Worm (Caenorhabditis elegans) whole organism, L4 larva: ENCODE results near the gene F25B3.5.
A peak's percentile ranks its signal among the peaks of the same experiment; 100 is the strongest.

Source experiments
- D1046.2 ChIP-seq: fragments of 200-800 bp; sonication (Bioruptor generic); IDR thresholded peaks from 2 replicates; pipeline ENCODE4 v1.3.6; 2022; ENCODE audit warnings: missing genetic modification characterization, missing compliant biosample characterization
- F10B5.3 ChIP-seq: sonication (generic microtip); optimal IDR thresholded peaks from 2 replicates; lab custom pipeline; 2016; ENCODE audit warnings: mild to moderate bottlenecking, missing genetic modification characterization, missing compliant biosample characterization
- F37D6.2 ChIP-seq: sonication (generic microtip); optimal IDR thresholded peaks from 2 replicates; lab custom pipeline; 2016; ENCODE audit warnings: mild to moderate bottlenecking, missing genetic modification characterization, missing compliant biosample characterization
- F49E8.2 ChIP-seq: sonication (generic microtip); optimal IDR thresholded peaks from 2 replicates; lab custom pipeline; 2016; ENCODE audit warnings: missing compliant biosample characterization, mild to moderate bottlenecking, missing genetic modification characterization, borderline replicate concordance
- Y75B8A.6 ChIP-seq: fragments of 200-800 bp; sonication (Bioruptor generic); IDR thresholded peaks from 2 replicates; pipeline ENCODE4 v1.3.6; 2022; ENCODE audit warnings: missing genetic modification reagents, missing genetic modification characterization, missing compliant biosample characterization
- ZK337.2 ChIP-seq: fragments of 200-800 bp; sonication (Bioruptor generic); IDR thresholded peaks from 2 replicates; pipeline ENCODE4 v1.3.6; 2022; ENCODE audit warnings: missing genetic modification reagents, missing genetic modification characterization, missing compliant biosample characterization
- ZK546.5 ChIP-seq, 2 experiments: sonication (generic microtip); optimal IDR thresholded peaks; 2 replicates each; lab custom pipeline; 2017; ENCODE audit warnings: missing biosample characterization in 2 of 2, missing genetic modification characterization in 2 of 2
- aly-2 ChIP-seq: sonication (generic microtip); optimal IDR thresholded peaks from 2 replicates; lab custom pipeline; 2018; ENCODE audit warnings: missing biosample characterization, missing genetic modification characterization
- ama-1 ChIP-seq: fragments of 150-350 bp; optimal IDR thresholded peaks from 2 replicates; lab custom pipeline; 2014; ENCODE audit warnings: inconsistent platforms, mixed read lengths
- attf-4 ChIP-seq: sonication (generic microtip); optimal IDR thresholded peaks from 3 replicates; lab custom pipeline; 2017; ENCODE audit warnings: missing biosample characterization, missing genetic modification characterization
- ceh-44 ChIP-seq: fragments of 200-800 bp; sonication (Bioruptor generic); IDR thresholded peaks from 2 replicates; pipeline ENCODE4 v1.3.6; 2022; ENCODE audit warnings: missing genetic modification reagents, missing genetic modification characterization, missing compliant biosample characterization
- ceh-82 ChIP-seq: sonication (generic microtip); optimal IDR thresholded peaks from 2 replicates; lab custom pipeline; 2017; ENCODE audit warnings: missing biosample characterization, missing genetic modification characterization
- cey-2 ChIP-seq: sonication (generic microtip); optimal IDR thresholded peaks from 3 replicates; lab custom pipeline; 2017; ENCODE audit warnings: missing genetic modification characterization, mild to moderate bottlenecking, missing compliant biosample characterization, antibody characterized with exemption, borderline replicate concordance; ENCODE audit not compliant: insufficient read depth
- ctbp-1 ChIP-seq: fragments of 200-800 bp; sonication (Bioruptor generic); IDR thresholded peaks from 2 replicates; pipeline ENCODE4 v1.3.6; 2022; ENCODE audit warnings: missing genetic modification reagents, missing genetic modification characterization, missing compliant biosample characterization
- daf-12 ChIP-seq: fragments of 150-350 bp; optimal IDR thresholded peaks from 2 replicates; lab custom pipeline; 2014; ENCODE audit warnings: missing biosample characterization, missing genetic modification reagents, missing genetic modification characterization
- daf-8 ChIP-seq: fragments of 200-800 bp; sonication (Bioruptor generic); IDR thresholded peaks from 2 replicates; pipeline ENCODE4 v1.3.6; 2022; ENCODE audit warnings: missing genetic modification characterization, missing compliant biosample characterization
- dmd-8 ChIP-seq: fragments of 200-800 bp; sonication (Bioruptor generic); IDR thresholded peaks from 2 replicates; pipeline ENCODE4 v1.3.6; 2022; ENCODE audit warnings: missing genetic modification characterization, missing compliant biosample characterization
- dmd-9 ChIP-seq: fragments of 200-800 bp; sonication (Bioruptor generic); IDR thresholded peaks from 2 replicates; pipeline ENCODE4 v1.3.6; 2022; ENCODE audit warnings: missing genetic modification reagents, missing genetic modification characterization, missing compliant biosample characterization
- duxl-1 ChIP-seq: sonication (generic microtip); optimal IDR thresholded peaks from 2 replicates; lab custom pipeline; 2016; ENCODE audit warnings: mild to moderate bottlenecking, missing genetic modification characterization, moderate library complexity, missing compliant biosample characterization; ENCODE audit not compliant: poor library complexity
- egl-27 ChIP-seq: sonication (generic microtip); optimal IDR thresholded peaks from 3 replicates; lab custom pipeline; 2017; ENCODE audit warnings: missing biosample characterization, missing genetic modification reagents, missing genetic modification characterization
- fkh-10 ChIP-seq: fragments of 150-350 bp; optimal IDR thresholded peaks from 2 replicates; lab custom pipeline; 2014; ENCODE audit warnings: missing biosample characterization, missing genetic modification reagents, missing genetic modification characterization
- gei-8 ChIP-seq: fragments of 200-800 bp; sonication (Bioruptor generic); optimal IDR thresholded peaks from 2 replicates; lab custom pipeline; 2018; ENCODE audit warnings: mild to moderate bottlenecking, missing genetic modification characterization, missing compliant biosample characterization
- hlh-11 ChIP-seq: fragments of 200-800 bp; sonication (Bioruptor generic); optimal IDR thresholded peaks from 2 replicates; lab custom pipeline; 2018; ENCODE audit warnings: mild to moderate bottlenecking, missing genetic modification characterization, missing compliant biosample characterization
- hlh-30 ChIP-seq: sonication (generic microtip); optimal IDR thresholded peaks from 2 replicates; lab custom pipeline; 2017; ENCODE audit warnings: antibody characterized with exemption, mild to moderate bottlenecking, missing genetic modification characterization, missing compliant biosample characterization; ENCODE audit not compliant: insufficient read depth
- hmg-1.1 ChIP-seq: fragments of 200-800 bp; sonication (Bioruptor generic); IDR thresholded peaks from 2 replicates; pipeline ENCODE4 v1.3.6; 2022; ENCODE audit warnings: missing genetic modification reagents, missing genetic modification characterization, missing compliant biosample characterization
- lim-7 ChIP-seq: fragments of 200-800 bp; sonication (Bioruptor generic); IDR thresholded peaks from 2 replicates; pipeline ENCODE4 v1.3.6; 2022; ENCODE audit warnings: missing genetic modification characterization, missing compliant biosample characterization
- lin-13 ChIP-seq: fragments of 150-350 bp; optimal IDR thresholded peaks from 2 replicates; lab custom pipeline; 2014; ENCODE audit warnings: missing biosample characterization, missing genetic modification reagents, missing genetic modification characterization
- lin-15B ChIP-seq: fragments of 150-350 bp; sonication (generic microtip); optimal IDR thresholded peaks from 3 replicates; lab custom pipeline; 2014; ENCODE audit warnings: missing biosample characterization, missing genetic modification characterization
- lin-29 ChIP-seq: fragments of 200-800 bp; sonication (Bioruptor generic); IDR thresholded peaks from 2 replicates; pipeline ENCODE4 v1.3.6; 2022; ENCODE audit warnings: missing genetic modification reagents, missing genetic modification characterization, missing compliant biosample characterization
- lsy-2 ChIP-seq, 2 experiments: fragments of 150-350 bp in 1 of 2; sonication (generic microtip) in 1 of 2; optimal IDR thresholded peaks; 2 replicates each; lab custom pipeline; 2014 to 2017; ENCODE audit warnings: missing biosample characterization in 2 of 2, missing genetic modification characterization in 2 of 2
- madf-9 ChIP-seq: fragments of 200-800 bp; sonication (Bioruptor generic); conservative IDR thresholded peaks from 2 replicates; pipeline ENCODE4 v1.3.6; 2022; ENCODE audit warnings: missing genetic modification reagents, missing genetic modification characterization, missing compliant biosample characterization
- mdl-1 ChIP-seq, 2 experiments: fragments of 150-350 bp in 1 of 2; sonication (generic microtip) in 1 of 2; optimal IDR thresholded peaks; 2 replicates each; lab custom pipeline; 2014 to 2017; ENCODE audit warnings: missing biosample characterization in 2 of 2, missing genetic modification characterization in 2 of 2
- mep-1 ChIP-seq: fragments of 150-350 bp; sonication (generic microtip); optimal IDR thresholded peaks from 3 replicates; lab custom pipeline; 2014; ENCODE audit warnings: missing biosample characterization, missing genetic modification characterization
- mes-2 ChIP-seq: sonication (generic microtip); optimal IDR thresholded peaks from 2 replicates; lab custom pipeline; 2016; ENCODE audit warnings: missing genotype, mild to moderate bottlenecking, missing genetic modification characterization, missing compliant biosample characterization; ENCODE audit not compliant: poor library complexity, severe bottlenecking
- mxl-2 ChIP-seq: fragments of 200-800 bp; sonication (Bioruptor generic); conservative IDR thresholded peaks from 2 replicates; pipeline ENCODE4 v1.3.6; 2022; ENCODE audit warnings: missing genetic modification reagents, missing genetic modification characterization, missing compliant biosample characterization
- nhr-102 ChIP-seq: sonication (generic microtip); optimal IDR thresholded peaks from 2 replicates; lab custom pipeline; 2016; ENCODE audit warnings: mild to moderate bottlenecking, missing genetic modification characterization, moderate library complexity, missing compliant biosample characterization
- nhr-11 ChIP-seq: fragments of 150-350 bp; optimal IDR thresholded peaks from 2 replicates; lab custom pipeline; 2014; ENCODE audit warnings: missing biosample characterization, missing genetic modification characterization
- nhr-237 ChIP-seq: sonication (generic microtip); optimal IDR thresholded peaks from 2 replicates; lab custom pipeline; 2017; ENCODE audit warnings: missing biosample characterization, missing genetic modification characterization
- nhr-42 ChIP-seq: fragments of 200-800 bp; sonication (Bioruptor generic); IDR thresholded peaks from 2 replicates; pipeline ENCODE4 v1.3.6; 2022; ENCODE audit warnings: missing genetic modification characterization, missing compliant biosample characterization
- nhr-48 ChIP-seq: sonication (generic microtip); optimal IDR thresholded peaks from 2 replicates; lab custom pipeline; 2016; ENCODE audit warnings: mild to moderate bottlenecking, missing genetic modification characterization, missing compliant biosample characterization
- sdz-12 ChIP-seq: fragments of 200-800 bp; sonication (Bioruptor generic); optimal IDR thresholded peaks from 2 replicates; lab custom pipeline; 2018; ENCODE audit warnings: mild to moderate bottlenecking, missing genetic modification characterization, missing compliant biosample characterization
- spr-1 ChIP-seq: sonication (generic microtip); optimal IDR thresholded peaks from 2 replicates; lab custom pipeline; 2016; ENCODE audit warnings: mild to moderate bottlenecking, missing genetic modification characterization, missing compliant biosample characterization
- tra-1 ChIP-seq: fragments of 200-800 bp; sonication (Bioruptor generic); IDR thresholded peaks from 2 replicates; pipeline ENCODE4 v1.3.6; 2022; ENCODE audit warnings: missing genetic modification reagents, missing genetic modification characterization, missing compliant biosample characterization
- unc-130 ChIP-seq: sonication (generic microtip); optimal IDR thresholded peaks from 2 replicates; lab custom pipeline; 2016; ENCODE audit warnings: missing genetic modification reagents, missing genetic modification characterization, missing compliant biosample characterization
- unc-39 ChIP-seq: sonication (generic microtip); optimal IDR thresholded peaks from 2 replicates; lab custom pipeline; 2017; ENCODE audit warnings: missing biosample characterization, missing genetic modification characterization
- unc-62 ChIP-seq, 3 experiments: fragments of 150-350 bp in 1 of 3; sonication (generic microtip); optimal IDR thresholded peaks in 2 of 3; peaks in 1 of 3; 1 replicate in 1 of 3; 2 replicates in 2 of 3; lab custom pipeline; 2014 to 2017; ENCODE audit warnings: missing biosample characterization in 3 of 3, missing genetic modification characterization in 3 of 3, missing genetic modification reagents in 3 of 3, missing genotype in 1 of 3
- zag-1 ChIP-seq: fragments of 150-350 bp; optimal IDR thresholded peaks from 2 replicates; lab custom pipeline; 2014; ENCODE audit warnings: missing biosample characterization, missing genetic modification characterization
- zfp-3 ChIP-seq: fragments of 200-800 bp; sonication (Bioruptor generic); conservative IDR thresholded peaks from 2 replicates; pipeline ENCODE4 v1.3.6; 2022; ENCODE audit warnings: missing genetic modification reagents, missing genetic modification characterization, missing compliant biosample characterization
- zip-2 ChIP-seq: fragments of 150-350 bp; optimal IDR thresholded peaks from 2 replicates; lab custom pipeline; 2014; ENCODE audit warnings: missing biosample characterization, missing genetic modification characterization

Gene F25B3.5

DNA sequence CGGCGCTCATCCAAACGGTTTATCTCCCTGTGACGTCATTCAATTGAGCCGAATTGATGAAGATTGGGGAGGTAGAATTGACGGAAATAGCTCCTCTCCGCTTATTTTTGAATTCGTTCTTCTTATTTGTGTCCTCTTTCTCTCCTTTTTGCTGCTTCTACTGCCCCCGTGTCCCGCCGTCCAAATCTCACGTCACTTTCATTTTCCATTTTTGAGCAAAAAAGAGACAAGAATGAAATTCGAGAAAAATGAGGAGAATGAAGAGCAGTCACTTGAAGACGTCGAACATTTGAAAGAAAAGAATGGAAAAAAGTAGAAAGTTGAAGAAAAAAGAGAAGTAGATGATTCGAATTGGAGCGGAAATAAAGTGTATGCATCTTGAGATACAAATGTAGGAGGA, 6.5 kb downstream of the F25B3.5 start:
- TF ChIP-seq fkh-10 = peak; percentile 34
- TF ChIP-seq unc-62 (GFP tag; optimal IDR thresholded peaks at IDR 0.05 in 1 of 2; lab: Kevin White, UChicago) = peak in 1 of 2 experiments; percentile 82
- TF ChIP-seq unc-62 (tag; optimal IDR thresholded peaks at IDR 0.05; lab: Kevin White, UChicago) = no peak
- 0 out of 2 replicates have a peak, but pooled peaks have one; percentile 35 for TF ChIP-seq ctbp-1
- TF ChIP-seq zfp-3 = no peak
- no peak for TF ChIP-seq lin-29 (GFP tag; lab: Robert Waterston, UW)
- no peak for TF ChIP-seq ceh-44 (GFP tag; lab: Robert Waterston, UW)
- no peak for TF ChIP-seq ZK546.5 (tag; optimal IDR thresholded peaks at IDR 0.05; lab: Kevin White, UChicago)

ce11 chrV:9561624-9562179, 8.4 kb downstream of the F25B3.5 start, which contains the start of gene rgef-1:
TSS of gene rgef-1 (minus strand) at chrV:9561674.
- TF ChIP-seq mes-2 (tag; lab: Kevin White, UChicago) (peak; percentile 10), lsy-2 (tag; optimal IDR thresholded peaks at IDR 0.05; lab: Kevin White, UChicago) (peak; percentile 41 to 69), spr-1 (tag; lab: Kevin White, UChicago) (no peak), aly-2 (tag; lab: Kevin White, UChicago) (no peak), Y75B8A.6 (GFP tag; lab: Robert Waterston, UW) (no peak), daf-12 (no peak), F37D6.2 (tag; lab: Kevin White, UChicago) (peak; percentile 75), ZK546.5 (tag; optimal IDR thresholded peaks at IDR 0.05; lab: Kevin White, UChicago) (no peak), zag-1 (no peak), zip-2 (tag; lab: Kevin White, UChicago) (no peak), dmd-8 (no peak), unc-39 (tag; lab: Kevin White, UChicago) (no peak), cey-2 (tag; lab: Kevin White, UChicago) (no peak), hlh-30 (tag; lab: Kevin White, UChicago) (peak; percentile 56), lim-7 (GFP tag; lab: Robert Waterston, UW) (no peak), lin-15B (no peak), D1046.2 (GFP tag; lab: Robert Waterston, UW) (no peak), dmd-9 (GFP tag; lab: Robert Waterston, UW) (no peak), nhr-48 (tag; lab: Kevin White, UChicago) (peak; percentile 13), zfp-3 (no peak), egl-27 (tag; lab: Kevin White, UChicago) (no peak), mxl-2 (GFP tag; lab: Robert Waterston, UW) (no peak), unc-130 (GFP tag; lab: Kevin White, UChicago) (no peak), nhr-42 (GFP tag; lab: Robert Waterston, UW) (no peak), mdl-1 (tag; optimal IDR thresholded peaks at IDR 0.05; lab: Kevin White, UChicago) (peak in 1 of 2 experiments; percentile 84), ama-1 (lab: Kevin White, UChicago) (no peak), nhr-11 (tag; lab: Kevin White, UChicago) (no peak), hlh-11 (tag; lab: Kevin White, UChicago) (no peak), lin-13 (GFP tag; lab: Kevin White, UChicago) (no peak), sdz-12 (GFP tag; lab: Kevin White, UChicago) (no peak), madf-9 (GFP tag; lab: Robert Waterston, UW) (no peak), ceh-82 (tag; lab: Kevin White, UChicago) (no peak), nhr-237 (tag; lab: Kevin White, UChicago) (no peak), gei-8 (GFP tag; lab: Kevin White, UChicago) (no peak), F10B5.3 (no peak), hmg-1.1 (GFP tag; lab: Robert Waterston, UW) (peak; percentile 61), mep-1 (tag; lab: Kevin White, UChicago) (peak; percentile 58), tra-1 (no peak), daf-8 (GFP tag; lab: Robert Waterston, UW) (no peak), attf-4 (tag; lab: Kevin White, UChicago) (no peak), F49E8.2 (tag; lab: Kevin White, UChicago) (no peak), nhr-102 (tag; lab: Kevin White, UChicago) (no peak), duxl-1 (tag; lab: Kevin White, UChicago) (no peak), ZK337.2 (GFP tag; lab: Robert Waterston, UW) (no peak)
